Fruit fly (Drosophila melanogaster) whole organism, embryonic: ENCODE data around the gene Dok.

Experiments used
- Antp ChIP-seq: fragments of 200-800 bp; sonication (Bioruptor generic); optimal IDR thresholded peaks from 3 replicates; lab custom pipeline; 2016; ENCODE audit warnings: missing biosample characterization, missing genetic modification characterization
- Awh ChIP-seq: fragments of 200-800 bp; sonication (Bioruptor generic); IDR thresholded peaks from 2 replicates; pipeline ENCODE4, ENCODE4 v1.3.6; 2022; ENCODE audit warnings: missing biosample characterization, missing genetic modification characterization
- BEAF-32 ChIP-seq: fragments of 200-800 bp; sonication (Bioruptor generic); optimal IDR thresholded peaks from 3 replicates; lab custom pipeline; 2017; ENCODE audit warnings: missing biosample characterization, missing genetic modification characterization, mild to moderate bottlenecking, moderate library complexity, missing genetic modification reagents
- CG10274 ChIP-seq: fragments of 200-800 bp; sonication (Bioruptor generic); optimal IDR thresholded peaks from 3 replicates; lab custom pipeline; 2017; ENCODE audit warnings: missing biosample characterization, mild to moderate bottlenecking, missing genetic modification characterization
- CG10321 ChIP-seq: fragments of 200-800 bp; sonication (Bioruptor generic); IDR thresholded peaks from 2 replicates; pipeline ENCODE4 v1.3.6; 2022; ENCODE audit warnings: missing biosample characterization, missing genetic modification characterization
- CG10959 ChIP-seq: fragments of 200-800 bp; sonication (Bioruptor generic); IDR thresholded peaks from 2 replicates; pipeline ENCODE4 v1.3.6; 2022; ENCODE audit warnings: missing biosample characterization, missing genetic modification characterization
- CG11456 ChIP-seq: fragments of 200-800 bp; sonication (Bioruptor generic); IDR thresholded peaks from 3 replicates; pipeline ENCODE4 v1.3.6; 2022; ENCODE audit warnings: missing biosample characterization, missing genetic modification characterization
- CG11695 ChIP-seq: fragments of 200-800 bp; sonication (Bioruptor generic); IDR thresholded peaks from 3 replicates; pipeline ENCODE4 v1.3.6; 2022; ENCODE audit warnings: missing biosample characterization, missing genetic modification characterization
- CG13624 ChIP-seq: fragments of 200-800 bp; sonication (Bioruptor generic); optimal IDR thresholded peaks from 2 replicates; lab custom pipeline; 2016; ENCODE audit warnings: missing biosample characterization, missing genetic modification characterization
- CG13894 ChIP-seq: fragments of 200-800 bp; sonication (Bioruptor generic); optimal IDR thresholded peaks from 3 replicates; lab custom pipeline; 2018; ENCODE audit warnings: missing biosample characterization, mild to moderate bottlenecking, missing genetic modification characterization, moderate library complexity
- CG1529 ChIP-seq: fragments of 200-800 bp; sonication (Bioruptor generic); optimal IDR thresholded peaks from 3 replicates; lab custom pipeline; 2018; ENCODE audit warnings: missing biosample characterization, missing genetic modification characterization
- CG15514 ChIP-seq: fragments of 200-800 bp; sonication (Bioruptor generic); optimal IDR thresholded peaks from 3 replicates; lab custom pipeline; 2017; ENCODE audit warnings: missing biosample characterization, missing genetic modification characterization, mild to moderate bottlenecking, moderate library complexity, missing genetic modification reagents
- CG15601 ChIP-seq: fragments of 200-800 bp; sonication (Bioruptor generic); optimal IDR thresholded peaks from 3 replicates; lab custom pipeline; 2019; ENCODE audit warnings: missing biosample characterization, mild to moderate bottlenecking, missing genetic modification characterization, moderate library complexity
- CG2199 ChIP-seq: fragments of 200-800 bp; sonication (Bioruptor generic); IDR thresholded peaks from 3 replicates; pipeline ENCODE4 v1.3.6; 2022; ENCODE audit warnings: missing biosample characterization, missing genetic modification characterization
- CG2202 ChIP-seq: fragments of 200-800 bp; sonication (Bioruptor generic); optimal IDR thresholded peaks from 2 replicates; lab custom pipeline; 2018; ENCODE audit warnings: missing biosample characterization, mild to moderate bottlenecking, missing genetic modification characterization
- CG31441 ChIP-seq: fragments of 200-800 bp; sonication (Bioruptor generic); IDR thresholded peaks from 2 replicates; pipeline ENCODE4 v1.3.6; 2022; ENCODE audit warnings: missing biosample characterization, missing genetic modification characterization
- CG4424 ChIP-seq: fragments of 200-800 bp; sonication (Bioruptor generic); optimal IDR thresholded peaks from 3 replicates; lab custom pipeline; 2016; ENCODE audit warnings: missing biosample characterization, missing genetic modification characterization
- CG4707 ChIP-seq: fragments of 200-800 bp; sonication (Bioruptor generic); optimal IDR thresholded peaks from 2 replicates; lab custom pipeline; 2018; ENCODE audit warnings: missing biosample characterization, mild to moderate bottlenecking, missing genetic modification characterization, moderate library complexity
- CG8290 ChIP-seq, 3 experiments: fragments of 200-800 bp; sonication (Bioruptor generic); optimal IDR thresholded peaks; 2 replicates each; lab custom pipeline; 2016 to 2019; ENCODE audit warnings: missing biosample characterization in 3 of 3, missing genetic modification characterization in 3 of 3, mild to moderate bottlenecking in 2 of 3, moderate library complexity in 1 of 3
- Drgx ChIP-seq: fragments of 200-800 bp; sonication (Bioruptor generic); IDR thresholded peaks from 2 replicates; pipeline ENCODE4 v1.3.6; 2022; ENCODE audit warnings: missing biosample characterization, missing genetic modification characterization
- GATAe ChIP-seq: fragments of 200-800 bp; sonication (Bioruptor generic); conservative IDR thresholded peaks from 2 replicates; pipeline ENCODE4 v1.3.6; 2022; ENCODE audit warnings: missing biosample characterization, missing genetic modification characterization
- MBD-R2 ChIP-seq: fragments of 200-800 bp; sonication (Bioruptor generic); IDR thresholded peaks from 2 replicates; pipeline ENCODE4 v1.3.6; 2022; ENCODE audit warnings: missing biosample characterization, missing genetic modification characterization
- Myb ChIP-seq: fragments of 200-800 bp; sonication (Bioruptor generic); optimal IDR thresholded peaks from 2 replicates; lab custom pipeline; 2016; ENCODE audit warnings: missing biosample characterization, missing genetic modification characterization
- NC2β ChIP-seq: fragments of 200-800 bp; sonication (Bioruptor generic); optimal IDR thresholded peaks from 2 replicates; lab custom pipeline; 2016; ENCODE audit warnings: missing biosample characterization, missing genetic modification characterization
- Neu2 ChIP-seq: fragments of 200-800 bp; sonication (Bioruptor generic); optimal IDR thresholded peaks from 3 replicates; lab custom pipeline; 2016; ENCODE audit warnings: missing biosample characterization, missing genetic modification characterization, borderline replicate concordance
- Poxn ChIP-seq: fragments of 200-800 bp; sonication (Bioruptor generic); IDR thresholded peaks from 2 replicates; pipeline ENCODE4 v1.3.6; 2022; ENCODE audit warnings: missing biosample characterization, missing genetic modification characterization
- Sin3A ChIP-seq: fragments of >200 bp; optimal IDR thresholded peaks from 2 replicates; lab custom pipeline; 2018
- Sox102F ChIP-seq: fragments of 200-800 bp; sonication (Bioruptor generic); optimal IDR thresholded peaks from 2 replicates; lab custom pipeline; 2018; ENCODE audit warnings: missing biosample characterization, mild to moderate bottlenecking, missing genetic modification characterization, moderate library complexity
- ac ChIP-seq: fragments of 200-800 bp; sonication (Bioruptor generic); optimal IDR thresholded peaks from 3 replicates; lab custom pipeline; 2017; ENCODE audit warnings: missing biosample characterization, mild to moderate bottlenecking, missing genetic modification characterization
- bbx ChIP-seq: fragments of 200-800 bp; sonication (Bioruptor generic); IDR thresholded peaks from 2 replicates; pipeline ENCODE4 v1.3.6; 2022; ENCODE audit warnings: missing biosample characterization, missing genetic modification characterization; ENCODE audit not compliant: partially characterized antibody
- btn ChIP-seq: fragments of 200-800 bp; sonication (Bioruptor generic); optimal IDR thresholded peaks from 2 replicates; lab custom pipeline; 2016; ENCODE audit warnings: missing biosample characterization, missing genetic modification characterization
- caup ChIP-seq: fragments of 200-800 bp; sonication (Bioruptor generic); optimal IDR thresholded peaks from 3 replicates; lab custom pipeline; 2017; ENCODE audit warnings: missing biosample characterization, mild to moderate bottlenecking, missing genetic modification characterization, moderate library complexity; ENCODE audit not compliant: severe bottlenecking
- da ChIP-seq: fragments of 200-800 bp; sonication (Bioruptor generic); optimal IDR thresholded peaks from 2 replicates; lab custom pipeline; 2016; ENCODE audit warnings: missing biosample characterization, missing genetic modification characterization
- disco-r ChIP-seq: fragments of 200-800 bp; sonication (Bioruptor generic); optimal IDR thresholded peaks from 2 replicates; lab custom pipeline; 2016; ENCODE audit warnings: missing biosample characterization, missing genetic modification characterization
- fd102C ChIP-seq: fragments of 200-800 bp; sonication (Bioruptor generic); optimal IDR thresholded peaks from 2 replicates; lab custom pipeline; 2018; ENCODE audit warnings: missing biosample characterization, mild to moderate bottlenecking, missing genetic modification characterization, moderate library complexity
- gce ChIP-seq: fragments of 200-800 bp; sonication (Bioruptor generic); IDR thresholded peaks from 3 replicates; pipeline ENCODE4 v1.3.6; 2022; ENCODE audit warnings: missing biosample characterization, missing genetic modification characterization
- jing ChIP-seq: fragments of 200-800 bp; sonication (Bioruptor generic); optimal IDR thresholded peaks from 2 replicates; lab custom pipeline; 2018; ENCODE audit warnings: missing biosample characterization, mild to moderate bottlenecking, missing genetic modification characterization
- lov ChIP-seq, 2 experiments: fragments of 200-800 bp in 1 of 2; fragments of >200 bp in 1 of 2; sonication (Bioruptor generic) in 1 of 2; IDR thresholded peaks in 1 of 2; optimal IDR thresholded peaks in 1 of 2; 2 replicates in 1 of 2; 3 replicates in 1 of 2; pipeline versions ENCODE4 v1.3.6 to Lab custom; 2017 to 2022; ENCODE audit warnings: missing biosample characterization in 1 of 2, missing genetic modification characterization in 1 of 2
- maf-S ChIP-seq: fragments of 200-800 bp; sonication (Bioruptor generic); optimal IDR thresholded peaks from 2 replicates; lab custom pipeline; 2016; ENCODE audit warnings: missing biosample characterization, missing genetic modification characterization
- mld ChIP-seq: fragments of 200-800 bp; sonication (Bioruptor generic); IDR thresholded peaks from 3 replicates; pipeline ENCODE4 v1.3.6; 2022; ENCODE audit warnings: missing biosample characterization, missing genetic modification characterization; ENCODE audit not compliant: partially characterized antibody
- pan ChIP-seq, 4 experiments: fragments of >200 bp in 3 of 4; fragments of 200-800 bp in 1 of 4; sonication (Bioruptor generic) in 1 of 4; optimal IDR thresholded peaks in 3 of 4; IDR thresholded peaks in 1 of 4; 2 replicates each; pipeline versions ENCODE4 v1.3.6 to Lab custom; 2017 to 2022; ENCODE audit warnings: missing biosample characterization in 2 of 4, missing genetic modification characterization in 2 of 4, mixed read lengths in 1 of 4
- sc ChIP-seq, 3 experiments: fragments of >200 bp in 2 of 3; fragments of 200-800 bp in 1 of 3; sonication (Bioruptor generic) in 1 of 3; optimal IDR thresholded peaks; 2 replicates in 2 of 3; 3 replicates in 1 of 3; lab custom pipeline; 2017; ENCODE audit warnings: mild to moderate bottlenecking in 1 of 3, missing biosample characterization in 1 of 3, missing genetic modification characterization in 1 of 3, missing genetic modification reagents in 1 of 3
- schlank ChIP-seq: fragments of 200-800 bp; sonication (Bioruptor generic); optimal IDR thresholded peaks from 2 replicates; lab custom pipeline; 2018; ENCODE audit warnings: missing biosample characterization, mild to moderate bottlenecking, missing genetic modification characterization
- sens-2 ChIP-seq: fragments of 200-800 bp; sonication (Bioruptor generic); IDR thresholded peaks from 2 replicates; pipeline ENCODE4 v1.3.6; 2022; ENCODE audit warnings: missing biosample characterization, missing genetic modification characterization
- sim ChIP-seq: fragments of 200-800 bp; sonication (Bioruptor generic); IDR thresholded peaks from 2 replicates; pipeline ENCODE4 v1.3.6; 2022; ENCODE audit warnings: missing biosample characterization, missing genetic modification characterization
- slbo ChIP-seq: fragments of 200-800 bp; sonication (Bioruptor generic); IDR thresholded peaks from 2 replicates; pipeline ENCODE4 v1.3.6; 2022; ENCODE audit warnings: missing biosample characterization, missing genetic modification characterization
- yki ChIP-seq: fragments of >200 bp; optimal IDR thresholded peaks from 3 replicates; lab custom pipeline; 2018

Gene Dok

dm6 chrX:7293133-7293873 lies 30.7 kb upstream of the Dok start (continued):
- TF ChIP-seq Drgx (peak; percentile 87), CG2202 (tag; lab: Kevin White, UChicago) (peak; percentile 83), schlank (tag; lab: Kevin White, UChicago) (no peak), sens-2 (GFP tag; lab: Robert Waterston, UW) (peak; percentile 78), CG13624 (GFP tag; lab: Kevin White, UChicago) (peak; percentile 48), sc (optimal IDR thresholded peaks at IDR 0.05; lab: Kevin White, UChicago) (no peak), sc (GFP tag; optimal IDR thresholded peaks at IDR 0.05; lab: Kevin White, UChicago) (peak; percentile 72), CG2199 (GFP tag; lab: Robert Waterston, UW) (peak; percentile 61; the same call in 2 of the 3 replicates), CG11456 (peak; percentile 59; the same call in 2 of the 3 replicates), Awh (peak; percentile 89), CG15514 (GFP tag; lab: Kevin White, UChicago) (no peak), CG13894 (tag; lab: Kevin White, UChicago) (no peak), MBD-R2 (GFP tag; lab: Robert Waterston, UW) (no peak), CG10321 (GFP tag; lab: Robert Waterston, UW) (no peak), CG4707 (GFP tag; lab: Kevin White, UChicago) (peak; percentile 79), lov (optimal IDR thresholded peaks at IDR 0.05; lab: Kevin White, UChicago) (no peak), lov (GFP tag; IDR thresholded peaks at IDR 0.05; lab: Robert Waterston, UW) (peak; percentile 91), CG10959 (GFP tag; lab: Robert Waterston, UW) (peak; percentile 85), disco-r (GFP tag; lab: Kevin White, UChicago) (peak; percentile 72), Neu2 (no peak), CG8290 (GFP tag; optimal IDR thresholded peaks at IDR 0.05; lab: Kevin White, UChicago) (peak; percentile 59), CG8290 (tag; optimal IDR thresholded peaks at IDR 0.05; lab: Kevin White, UChicago) (peak; percentile 20 to 76), mld (GFP tag; lab: Robert Waterston, UW) (0 out of 3 replicates have a peak, but pooled peaks have one; percentile 19), gce (GFP tag; lab: Robert Waterston, UW) (peak; percentile 84), CG1529 (peak; percentile 76), slbo (GFP tag; lab: Robert Waterston, UW) (peak; percentile 49), NC2β (GFP tag; lab: Kevin White, UChicago) (peak; percentile 86), da (GFP tag; lab: Kevin White, UChicago) (peak; percentile 10), Myb (GFP tag; lab: Kevin White, UChicago) (peak; percentile 35), BEAF-32 (GFP tag; lab: Kevin White, UChicago) (no peak), CG10274 (GFP tag; lab: Kevin White, UChicago) (peak; percentile 60), pan (optimal IDR thresholded peaks at IDR 0.05; lab: Kevin White, UChicago) (no peak), pan (GFP tag; optimal IDR thresholded peaks at IDR 0.05 in 1 of 2, IDR thresholded peaks at IDR 0.05 in 1 of 2) (peak in 1 of 2 experiments; percentile 85), maf-S (GFP tag; lab: Kevin White, UChicago) (peak; percentile 60), Poxn (GFP tag; lab: Robert Waterston, UW) (no peak), yki (lab: Kevin White, UChicago) (peak; percentile 31), Sin3A (lab: Kevin White, UChicago) (no peak), Antp (peak; percentile 83), GATAe (GFP tag; lab: Robert Waterston, UW) (no peak), CG15601 (peak; percentile 82), jing (GFP tag; lab: Kevin White, UChicago) (peak; percentile 89), CG4424 (GFP tag; lab: Kevin White, UChicago) (peak; percentile 75), caup (GFP tag; lab: Kevin White, UChicago) (peak; percentile 23), sim (GFP tag; lab: Robert Waterston, UW) (peak; percentile 86; the same call in 1 of the 2 replicates), ac (GFP tag; lab: Kevin White, UChicago) (peak; percentile 73), bbx (GFP tag; lab: Robert Waterston, UW) (no peak), fd102C (GFP tag; lab: Kevin White, UChicago) (peak; percentile 64), CG11695 (GFP tag; lab: Robert Waterston, UW) (peak; percentile 70), btn (GFP tag; lab: Kevin White, UChicago) (peak; percentile 66), CG31441 (GFP tag; lab: Robert Waterston, UW) (peak; percentile 86), Sox102F (GFP tag; lab: Kevin White, UChicago) (peak; percentile 94)
